Fruit fly (Drosophila melanogaster): ENCODE data around the gene Tpc1.

Gene Tpc1

DNA sequence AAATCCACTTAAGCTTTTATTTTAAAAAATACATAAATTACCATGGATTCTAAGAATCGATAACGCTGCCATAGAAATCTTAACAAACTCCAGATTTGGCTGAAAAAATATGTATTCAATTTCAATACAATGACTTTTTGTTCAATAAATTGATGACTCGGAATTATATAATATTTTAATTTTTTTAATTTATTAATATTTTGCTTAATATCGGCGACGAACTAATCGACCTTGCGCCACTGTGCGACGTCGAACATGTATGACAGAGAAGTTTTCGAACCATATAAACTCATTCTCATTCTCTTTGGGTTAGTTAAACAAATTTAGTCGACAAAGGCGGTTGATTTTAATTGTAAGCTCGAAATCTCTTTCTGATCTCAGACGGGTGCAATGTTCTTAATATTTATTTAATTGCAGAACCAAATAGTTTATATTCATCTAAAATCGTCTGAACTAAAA lies 32.4 kb downstream of the Tpc1 start, which contains the start of gene CG42394 (continued):
- TF ChIP-seq slp2 (GFP tag; optimal IDR thresholded peaks at IDR 0.05), result peak; percentile 44
- TF ChIP-seq CG43689 (GFP tag; IDR thresholded peaks at IDR 0.05), result peak; percentile 39; the same call in 1 of the 2 replicates
- TF ChIP-seq CG4617 (GFP tag; optimal IDR thresholded peaks at IDR 0.05; ENCODE audit: borderline replicate concordance), result peak; percentile 67
- TF ChIP-seq Meics (GFP tag; optimal IDR thresholded peaks at IDR 0.05), result peak; percentile 97
- no peak for TF ChIP-seq kni (GFP tag; optimal IDR thresholded peaks at IDR 0.05)
- TF ChIP-seq dm (GFP tag; optimal IDR thresholded peaks at IDR 0.05), result peak; percentile 16
- peak; percentile 94 for TF ChIP-seq gcm (GFP tag; optimal IDR thresholded peaks at IDR 0.05)
- TF ChIP-seq zfh1 (GFP tag; IDR thresholded peaks at IDR 0.05), result peak; percentile 94
- TF ChIP-seq Atf6 (GFP tag; IDR thresholded peaks at IDR 0.05), result peak; percentile 96
- peak in 1 of 2 experiments; percentile 51 for TF ChIP-seq crp (GFP tag; optimal IDR thresholded peaks at IDR 0.05)
- peak; percentile 23 for TF ChIP-seq mirr (GFP tag; optimal IDR thresholded peaks at IDR 0.05)
- TF ChIP-seq CG6272 (GFP tag; IDR thresholded peaks at IDR 0.05), result peak; percentile 88
- TF ChIP-seq slou (GFP tag; optimal IDR thresholded peaks at IDR 0.05), result peak; percentile 84
- no peak for TF ChIP-seq ato (GFP tag; IDR thresholded peaks at IDR 0.05; ENCODE audit: partially characterized antibody)
- no peak for TF ChIP-seq hbn (GFP tag; IDR thresholded peaks at IDR 0.05; ENCODE audit: partially characterized antibody)
- no peak for TF ChIP-seq sug (tag; optimal IDR thresholded peaks at IDR 0.05)
- peak; percentile 87 for TF ChIP-seq CG3847 (GFP tag; IDR thresholded peaks at IDR 0.05)
- TF ChIP-seq CG14710 (tag; optimal IDR thresholded peaks at IDR 0.05), result peak; percentile 97
- peak; percentile 95 for TF ChIP-seq CG10209 (GFP tag; optimal IDR thresholded peaks at IDR 0.05)
- peak; percentile 96 for TF ChIP-seq CG12104 (GFP tag; optimal IDR thresholded peaks at IDR 0.05)
- no peak for TF ChIP-seq gro (GFP tag; optimal IDR thresholded peaks at IDR 0.05)
- TF ChIP-seq CG12299 (tag; optimal IDR thresholded peaks at IDR 0.05), result peak; percentile 91
- TF ChIP-seq toy (GFP tag; IDR thresholded peaks at IDR 0.05), result peak; percentile 87
- peak; percentile 56 for TF ChIP-seq NK7.1 (GFP tag; optimal IDR thresholded peaks at IDR 0.05)
- peak; percentile 74 for TF ChIP-seq gt (GFP tag; IDR thresholded peaks at IDR 0.05)
- peak; percentile 87 for TF ChIP-seq twi (tag; optimal IDR thresholded peaks at IDR 0.05)
- no peak for TF ChIP-seq tll (GFP tag; optimal IDR thresholded peaks at IDR 0.05)
- TF ChIP-seq C15 (GFP tag; IDR thresholded peaks at IDR 0.05), result peak; percentile 83
- TF ChIP-seq CG11093 (GFP tag; IDR thresholded peaks at IDR 0.05), result peak; percentile 87
- no peak for TF ChIP-seq mld (GFP tag; IDR thresholded peaks at IDR 0.05; ENCODE audit: partially characterized antibody)
- peak; percentile 38 for TF ChIP-seq Side (GFP tag; optimal IDR thresholded peaks at IDR 0.05)
- TF ChIP-seq Nf-YC (tag; optimal IDR thresholded peaks at IDR 0.05), result peak; percentile 84
- TF ChIP-seq nmo (GFP tag; optimal IDR thresholded peaks at IDR 0.05), result peak; percentile 98
- peak; percentile 91 for TF ChIP-seq MTF-1 (GFP tag; optimal IDR thresholded peaks at IDR 0.05; ENCODE audit: borderline replicate concordance)
- peak; percentile 96 for TF ChIP-seq Blimp-1 (GFP tag; optimal IDR thresholded peaks at IDR 0.05)
- no peak for TF ChIP-seq eyg (GFP tag; optimal IDR thresholded peaks at IDR 0.05)
- peak; percentile 78 for TF ChIP-seq Oaz (GFP tag; IDR thresholded peaks at IDR 0.05)
- peak; percentile 92 for TF ChIP-seq oc (tag; optimal IDR thresholded peaks at IDR 0.05)
- TF ChIP-seq CG7556 (GFP tag; optimal IDR thresholded peaks at IDR 0.05), result peak; percentile 97
- TF ChIP-seq mam (GFP tag; optimal IDR thresholded peaks at IDR 0.05), result peak; percentile 69
- peak; percentile 13; the same call in 1 of the 3 replicates for TF ChIP-seq knrl (GFP tag; IDR thresholded peaks at IDR 0.05; ENCODE audit: partially characterized antibody)
- peak; percentile 40; the same call in 1 of the 2 replicates for TF ChIP-seq crol (GFP tag; IDR thresholded peaks at IDR 0.05)
- peak; percentile 63 for TF ChIP-seq fd102C (GFP tag; optimal IDR thresholded peaks at IDR 0.05)
- TF ChIP-seq CG5180 (GFP tag; optimal IDR thresholded peaks at IDR 0.05), result peak; percentile 100
- peak; percentile 95 for TF ChIP-seq dmrt11E (tag; optimal IDR thresholded peaks at IDR 0.05)
- peak; percentile 78 for TF ChIP-seq CG3838 (GFP tag; optimal IDR thresholded peaks at IDR 0.05)
- peak; percentile 94 for TF ChIP-seq Ptx1 (GFP tag; IDR thresholded peaks at IDR 0.05)
- peak; percentile 83 for TF ChIP-seq CG9215 (GFP tag; IDR thresholded peaks at IDR 0.05)
- peak; percentile 92 for TF ChIP-seq Hand (GFP tag; optimal IDR thresholded peaks at IDR 0.05)
